Fruit fly (Drosophila melanogaster) whole organism, adult: ENCODE measurements around the gene Atg13.

Source experiments
- CG1620 ChIP-seq: fragments of 200-800 bp; sonication (Bioruptor generic); optimal IDR thresholded peaks from 2 replicates; lab custom pipeline; 2016; ENCODE audit warnings: missing biosample characterization, missing genetic modification characterization
- CG5204 ChIP-seq: fragments of 200-800 bp; sonication (Bioruptor generic); optimal IDR thresholded peaks from 2 replicates; lab custom pipeline; 2016; ENCODE audit warnings: missing biosample characterization, missing genetic modification characterization
- CG7045 ChIP-seq: fragments of 200-800 bp; sonication (Bioruptor generic); optimal IDR thresholded peaks from 2 replicates; lab custom pipeline; 2017; ENCODE audit warnings: missing biosample characterization, mild to moderate bottlenecking, missing genetic modification characterization
- Crg-1 ChIP-seq: fragments of 200-800 bp; sonication (Bioruptor generic); optimal IDR thresholded peaks from 2 replicates; lab custom pipeline; 2016; ENCODE audit warnings: missing biosample characterization, missing genetic modification characterization

- no peak for TF ChIP-seq CG7045 (GFP tag; lab: Kevin White, UChicago)
- no peak for TF ChIP-seq CG5204
- no peak for TF ChIP-seq Crg-1
- no peak for TF ChIP-seq CG1620
Measured at dm6 chr3R:8336012-8336567, 13.5 kb upstream of the Atg13 start.
